Fruit fly (Drosophila melanogaster) whole organism, embryonic: ENCODE data around the gene CG42578.

Experiments
- Antp ChIP-seq: fragments of 200-800 bp; sonication (Bioruptor generic); optimal IDR thresholded peaks from 3 replicates; lab custom pipeline; 2016; ENCODE audit warnings: missing biosample characterization, missing genetic modification characterization
- Blimp-1 ChIP-seq: fragments of 200-800 bp; sonication (Bioruptor generic); optimal IDR thresholded peaks from 3 replicates; lab custom pipeline; 2018; ENCODE audit warnings: missing biosample characterization, missing genetic modification characterization, mild to moderate bottlenecking, moderate library complexity, missing genetic modification reagents
- CG10565 ChIP-seq: fragments of 200-800 bp; sonication (Bioruptor generic); optimal IDR thresholded peaks from 3 replicates; lab custom pipeline; 2016; ENCODE audit warnings: missing biosample characterization, mild to moderate bottlenecking, missing genetic modification characterization
- CG10979 ChIP-seq: fragments of 200-800 bp; sonication (Bioruptor generic); optimal IDR thresholded peaks from 2 replicates; lab custom pipeline; 2018; ENCODE audit warnings: missing biosample characterization, mild to moderate bottlenecking, missing genetic modification characterization, moderate library complexity
- CG12071 ChIP-seq: fragments of 200-800 bp; sonication (Bioruptor generic); optimal IDR thresholded peaks from 3 replicates; lab custom pipeline; 2018; ENCODE audit warnings: missing biosample characterization, mild to moderate bottlenecking, missing genetic modification characterization
- CG14050 ChIP-seq: fragments of 200-800 bp; sonication (Bioruptor generic); IDR thresholded peaks from 3 replicates; pipeline ENCODE4 v1.3.6; 2022; ENCODE audit warnings: missing biosample characterization, missing genetic modification characterization
- CG14441 ChIP-seq: fragments of 200-800 bp; sonication (Bioruptor generic); IDR thresholded peaks from 2 replicates; pipeline ENCODE4 v1.3.6; 2022; ENCODE audit warnings: missing biosample characterization, missing genetic modification characterization
- CG14667 ChIP-seq: fragments of 200-800 bp; sonication (Bioruptor generic); IDR thresholded peaks from 2 replicates; pipeline ENCODE4 v1.3.6; 2022; ENCODE audit warnings: missing biosample characterization, missing genetic modification characterization
- CG14710 ChIP-seq: fragments of 200-800 bp; sonication (Bioruptor generic); optimal IDR thresholded peaks from 3 replicates; lab custom pipeline; 2019; ENCODE audit warnings: missing biosample characterization, mild to moderate bottlenecking, missing genetic modification characterization, moderate library complexity
- CG1647 ChIP-seq: fragments of 200-800 bp; sonication (Bioruptor generic); optimal IDR thresholded peaks from 3 replicates; lab custom pipeline; 2016; ENCODE audit warnings: missing biosample characterization, missing genetic modification characterization
- CG17385 ChIP-seq: fragments of 200-800 bp; sonication (Bioruptor generic); optimal IDR thresholded peaks from 3 replicates; lab custom pipeline; 2018; ENCODE audit warnings: missing biosample characterization, mild to moderate bottlenecking, missing genetic modification characterization
- CG17829 ChIP-seq: fragments of 200-800 bp; optimal IDR thresholded peaks from 2 replicates; lab custom pipeline; 2019; ENCODE audit warnings: missing biosample characterization, mild to moderate bottlenecking, missing genetic modification characterization, moderate library complexity
- CG18262 ChIP-seq: fragments of 200-800 bp; optimal IDR thresholded peaks from 3 replicates; lab custom pipeline; 2019; ENCODE audit warnings: missing biosample characterization, mild to moderate bottlenecking, missing genetic modification characterization, moderate library complexity
- CG18599 ChIP-seq: fragments of 200-800 bp; sonication (Bioruptor generic); optimal IDR thresholded peaks from 3 replicates; lab custom pipeline; 2017; ENCODE audit warnings: missing biosample characterization, missing genetic modification characterization, mild to moderate bottlenecking, moderate library complexity, missing genetic modification reagents
- CG2678 ChIP-seq: fragments of 200-800 bp; sonication (Bioruptor generic); optimal IDR thresholded peaks from 3 replicates; lab custom pipeline; 2019; ENCODE audit warnings: missing biosample characterization, mild to moderate bottlenecking, missing genetic modification characterization, moderate library complexity
- CG31441 ChIP-seq: fragments of 200-800 bp; sonication (Bioruptor generic); IDR thresholded peaks from 2 replicates; pipeline ENCODE4 v1.3.6; 2022; ENCODE audit warnings: missing biosample characterization, missing genetic modification characterization
- CG32532 ChIP-seq: fragments of 200-800 bp; sonication (Bioruptor generic); IDR thresholded peaks from 2 replicates; pipeline ENCODE4 v1.3.6; 2022; ENCODE audit warnings: missing biosample characterization, missing genetic modification characterization
- CG33213 ChIP-seq: fragments of 200-800 bp; sonication (Bioruptor generic); optimal IDR thresholded peaks from 3 replicates; lab custom pipeline; 2016; ENCODE audit warnings: missing biosample characterization, missing genetic modification characterization
- CG34224 ChIP-seq: fragments of 200-800 bp; sonication (Bioruptor generic); IDR thresholded peaks from 3 replicates; pipeline ENCODE4 v1.3.6; 2022; ENCODE audit warnings: missing biosample characterization, missing genetic modification characterization; ENCODE audit not compliant: partially characterized antibody
- CG3847 ChIP-seq: fragments of 200-800 bp; sonication (Bioruptor generic); IDR thresholded peaks from 2 replicates; pipeline ENCODE4 v1.3.6; 2022; ENCODE audit warnings: missing biosample characterization, missing genetic modification characterization
- CG6689 ChIP-seq: fragments of 200-800 bp; sonication (Bioruptor generic); IDR thresholded peaks from 2 replicates; pipeline ENCODE4 v1.3.6; 2022; ENCODE audit warnings: missing biosample characterization, missing genetic modification characterization
- CG7987 ChIP-seq: fragments of 200-800 bp; sonication (Bioruptor generic); optimal IDR thresholded peaks from 2 replicates; lab custom pipeline; 2018; ENCODE audit warnings: missing biosample characterization, mild to moderate bottlenecking, missing genetic modification characterization, moderate library complexity
- CG8089 ChIP-seq: fragments of 200-800 bp; sonication (Bioruptor generic); optimal IDR thresholded peaks from 3 replicates; lab custom pipeline; 2016; ENCODE audit warnings: missing biosample characterization, missing genetic modification characterization
- CG8765 ChIP-seq: fragments of 200-800 bp; sonication (Bioruptor generic); IDR thresholded peaks from 2 replicates; pipeline ENCODE4 v1.3.6; 2022; ENCODE audit warnings: missing biosample characterization, missing genetic modification characterization
- CG9437 ChIP-seq: fragments of 200-800 bp; sonication (Bioruptor generic); optimal IDR thresholded peaks from 2 replicates; lab custom pipeline; 2018; ENCODE audit warnings: missing biosample characterization, mild to moderate bottlenecking, missing genetic modification characterization
- CG9932 ChIP-seq: fragments of 200-800 bp; sonication (Bioruptor generic); IDR thresholded peaks from 2 replicates; pipeline ENCODE4 v1.3.6; 2022; ENCODE audit warnings: missing biosample characterization, missing genetic modification characterization
- Chrac-16 ChIP-seq: fragments of 200-800 bp; sonication (Bioruptor generic); optimal IDR thresholded peaks from 3 replicates; lab custom pipeline; 2016; ENCODE audit warnings: missing biosample characterization, missing genetic modification characterization
- D ChIP-seq, 2 experiments: fragments of 200-800 bp in 1 of 2; fragments of >200 bp in 1 of 2; sonication (Bioruptor generic) in 1 of 2; optimal IDR thresholded peaks; 2 replicates in 1 of 2; 3 replicates in 1 of 2; lab custom pipeline; 2017; ENCODE audit warnings: mild to moderate bottlenecking in 1 of 2, missing biosample characterization in 1 of 2, missing genetic modification characterization in 1 of 2, missing genetic modification reagents in 1 of 2
- Doc3 ChIP-seq: fragments of 200-800 bp; sonication (Bioruptor generic); IDR thresholded peaks from 3 replicates; pipeline ENCODE4 v1.3.6; 2022; ENCODE audit warnings: missing biosample characterization, missing genetic modification characterization; ENCODE audit not compliant: partially characterized antibody
- ERR ChIP-seq: fragments of 200-800 bp; sonication (Bioruptor generic); optimal IDR thresholded peaks from 2 replicates; lab custom pipeline; 2016; ENCODE audit warnings: missing biosample characterization, missing genetic modification characterization
- Elba2 ChIP-seq: fragments of 200-800 bp; sonication (Bioruptor generic); optimal IDR thresholded peaks from 3 replicates; lab custom pipeline; 2016; ENCODE audit warnings: missing biosample characterization, missing genetic modification characterization
- Fer1 ChIP-seq: fragments of 200-800 bp; sonication (Bioruptor generic); optimal IDR thresholded peaks from 2 replicates; lab custom pipeline; 2017; ENCODE audit warnings: missing biosample characterization, mild to moderate bottlenecking, missing genetic modification characterization
- Hmr ChIP-seq: fragments of 200-800 bp; sonication (Bioruptor generic); optimal IDR thresholded peaks from 3 replicates; lab custom pipeline; 2017; ENCODE audit warnings: mild to moderate bottlenecking, missing biosample characterization, missing genetic modification reagents, missing genetic modification characterization
- Ravus ChIP-seq: fragments of 200-800 bp; sonication (Bioruptor generic); IDR thresholded peaks from 2 replicates; pipeline ENCODE4 v1.3.6; 2022; ENCODE audit warnings: missing biosample characterization, missing genetic modification characterization
- Trl ChIP-seq, 3 experiments: fragments of >200 bp in 2 of 3; fragments of 200-800 bp in 1 of 3; sonication (Bioruptor generic) in 1 of 3; optimal IDR thresholded peaks; 2 replicates in 1 of 3; 3 replicates in 2 of 3; lab custom pipeline; 2016 to 2017; ENCODE audit warnings: missing biosample characterization in 1 of 3, missing genetic modification characterization in 1 of 3
- Xrp1 ChIP-seq: fragments of 200-800 bp; sonication (Bioruptor generic); IDR thresholded peaks from 2 replicates; pipeline ENCODE4 v1.3.6; 2022; ENCODE audit warnings: missing biosample characterization, missing genetic modification characterization
- amos ChIP-seq: fragments of 200-800 bp; sonication (Bioruptor generic); IDR thresholded peaks from 2 replicates; pipeline ENCODE4 v1.3.6; 2022; ENCODE audit warnings: missing biosample characterization, missing genetic modification characterization; ENCODE audit not compliant: partially characterized antibody
- cato ChIP-seq: fragments of 200-800 bp; sonication (Bioruptor generic); optimal IDR thresholded peaks from 2 replicates; lab custom pipeline; 2016; ENCODE audit warnings: missing biosample characterization, missing genetic modification characterization, borderline replicate concordance
- chn ChIP-seq: fragments of 200-800 bp; sonication (Bioruptor generic); optimal IDR thresholded peaks from 2 replicates; lab custom pipeline; 2016; ENCODE audit warnings: missing biosample characterization, missing genetic modification characterization
- da ChIP-seq: fragments of 200-800 bp; sonication (Bioruptor generic); optimal IDR thresholded peaks from 2 replicates; lab custom pipeline; 2016; ENCODE audit warnings: missing biosample characterization, missing genetic modification characterization
- eyg ChIP-seq: fragments of 200-800 bp; sonication (Bioruptor generic); optimal IDR thresholded peaks from 3 replicates; lab custom pipeline; 2016; ENCODE audit warnings: missing biosample characterization, missing genetic modification characterization
- gce ChIP-seq: fragments of 200-800 bp; sonication (Bioruptor generic); IDR thresholded peaks from 3 replicates; pipeline ENCODE4 v1.3.6; 2022; ENCODE audit warnings: missing biosample characterization, missing genetic modification characterization
- gcm ChIP-seq: fragments of 200-800 bp; sonication (Bioruptor generic); optimal IDR thresholded peaks from 2 replicates; lab custom pipeline; 2019; ENCODE audit warnings: missing biosample characterization, mild to moderate bottlenecking, missing genetic modification characterization, moderate library complexity
- nau ChIP-seq: fragments of 200-800 bp; sonication (Bioruptor generic); optimal IDR thresholded peaks from 3 replicates; lab custom pipeline; 2017; ENCODE audit warnings: missing biosample characterization, mild to moderate bottlenecking, missing genetic modification characterization, missing genetic modification reagents
- ro ChIP-seq: fragments of 200-800 bp; sonication (Bioruptor generic); IDR thresholded peaks from 2 replicates; pipeline ENCODE4 v1.3.6; 2022; ENCODE audit warnings: missing biosample characterization, missing genetic modification characterization
- sd ChIP-seq: fragments of 200-800 bp; sonication (Bioruptor generic); optimal IDR thresholded peaks from 3 replicates; lab custom pipeline; 2018; ENCODE audit warnings: missing biosample characterization, mild to moderate bottlenecking, missing genetic modification characterization, moderate library complexity
- seq ChIP-seq: fragments of 200-800 bp; sonication (Bioruptor generic); IDR thresholded peaks from 2 replicates; pipeline ENCODE4 v1.3.6; 2022; ENCODE audit warnings: missing biosample characterization, missing genetic modification characterization
- sima ChIP-seq: fragments of 200-800 bp; sonication (Bioruptor generic); optimal IDR thresholded peaks from 2 replicates; lab custom pipeline; 2016; ENCODE audit warnings: missing biosample characterization, missing genetic modification characterization
- tna ChIP-seq: fragments of 200-800 bp; sonication (Bioruptor generic); IDR thresholded peaks from 2 replicates; pipeline ENCODE4 v1.3.6; 2022; ENCODE audit warnings: missing biosample characterization, missing genetic modification characterization; ENCODE audit not compliant: partially characterized antibody

The CG42578 gene

dm6 chrX:20480382-20480781, 34.2 kb downstream of the CG42578 start (continued):
- TF ChIP-seq CG14441 (GFP tag; lab: Robert Waterston, UW), result peak; percentile 76
- peak; percentile 64 for TF ChIP-seq CG10979
- TF ChIP-seq Hmr (GFP tag; lab: Kevin White, UChicago), result peak; percentile 75
- TF ChIP-seq da (GFP tag; lab: Kevin White, UChicago), result no peak
- TF ChIP-seq CG14667, result 0 out of 2 replicates have a peak, but pooled peaks have one; percentile 10
- TF ChIP-seq CG8765 (GFP tag; lab: Robert Waterston, UW), result no peak
- TF ChIP-seq CG33213, result peak; percentile 59
- no peak for TF ChIP-seq Trl (optimal IDR thresholded peaks at IDR 0.05; lab: Kevin White, UChicago)
- peak; percentile 21 for TF ChIP-seq Trl (GFP tag; optimal IDR thresholded peaks at IDR 0.05; lab: Kevin White, UChicago)
- TF ChIP-seq Xrp1, result peak; percentile 72
- peak; percentile 76 for TF ChIP-seq chn (GFP tag; lab: Kevin White, UChicago)
- no peak for TF ChIP-seq Antp (GFP tag; lab: Kevin White, UChicago)
- TF ChIP-seq CG9437 (GFP tag; lab: Kevin White, UChicago), result peak; percentile 54
- TF ChIP-seq CG9932 (GFP tag; lab: Robert Waterston, UW), result peak; percentile 61
- TF ChIP-seq CG10565, result peak; percentile 35
- TF ChIP-seq eyg (GFP tag; lab: Kevin White, UChicago), result no peak
- TF ChIP-seq Blimp-1 (GFP tag; lab: Kevin White, UChicago), result no peak
- peak; percentile 64 for TF ChIP-seq CG1647 (GFP tag; lab: Kevin White, UChicago)
- TF ChIP-seq CG31441 (GFP tag; lab: Robert Waterston, UW), result no peak; the same call in 1 of the 2 replicates
- no peak for TF ChIP-seq Ravus (GFP tag; lab: Robert Waterston, UW)
- TF ChIP-seq CG14050 (GFP tag; lab: Robert Waterston, UW), result peak; percentile 53
- TF ChIP-seq Chrac-16 (GFP tag; lab: Kevin White, UChicago), result peak; percentile 80
- no peak for TF ChIP-seq sd (tag; lab: Kevin White, UChicago)
- TF ChIP-seq D (optimal IDR thresholded peaks at IDR 0.05; lab: Kevin White, UChicago), result no peak
- peak; percentile 47 for TF ChIP-seq D (GFP tag; optimal IDR thresholded peaks at IDR 0.05; lab: Kevin White, UChicago)
- no peak for TF ChIP-seq CG34224 (GFP tag; lab: Robert Waterston, UW)
- no peak for TF ChIP-seq tna (GFP tag; lab: Robert Waterston, UW)
- TF ChIP-seq CG18599, result peak; percentile 79
- peak; percentile 46 for TF ChIP-seq gcm (GFP tag; lab: Kevin White, UChicago)
- TF ChIP-seq CG8089 (GFP tag; lab: Kevin White, UChicago), result peak; percentile 48
- peak; percentile 61 for TF ChIP-seq seq (GFP tag; lab: Robert Waterston, UW)
- no peak for TF ChIP-seq CG2678
- 0 out of 3 replicates have a peak, but pooled peaks have one; percentile 55 for TF ChIP-seq gce
- peak; percentile 40 for TF ChIP-seq CG14710
- peak; percentile 64 for TF ChIP-seq CG17385 (GFP tag; lab: Kevin White, UChicago)
- TF ChIP-seq ERR, result peak; percentile 59
- TF ChIP-seq Doc3 (GFP tag; lab: Robert Waterston, UW), result no peak
- TF ChIP-seq CG12071 (GFP tag; lab: Kevin White, UChicago), result no peak
- no peak for TF ChIP-seq CG18262 (tag; lab: Kevin White, UChicago)
- TF ChIP-seq CG6689 (GFP tag; lab: Robert Waterston, UW), result peak; percentile 54; the same call in 1 of the 2 replicates
- no peak for TF ChIP-seq amos (GFP tag; lab: Robert Waterston, UW)
- no peak for TF ChIP-seq CG7987
- TF ChIP-seq CG32532 (GFP tag; lab: Robert Waterston, UW), result no peak
- no peak for TF ChIP-seq CG17829 (tag; lab: Kevin White, UChicago)
- TF ChIP-seq sima, result no peak
- no peak for TF ChIP-seq cato (GFP tag; lab: Kevin White, UChicago)
- no peak for TF ChIP-seq ro (GFP tag; lab: Robert Waterston, UW)
- peak; percentile 60 for TF ChIP-seq Fer1 (GFP tag; lab: Kevin White, UChicago)
- no peak for TF ChIP-seq nau
- peak; percentile 30 for TF ChIP-seq Elba2 (GFP tag; lab: Kevin White, UChicago)
- peak; percentile 45; the same call in 1 of the 2 replicates for TF ChIP-seq CG3847 (GFP tag; lab: Robert Waterston, UW)
